Comparison of ENCODE assay signal across 1 fruit fly cellular context in the genomic region with DNA sequence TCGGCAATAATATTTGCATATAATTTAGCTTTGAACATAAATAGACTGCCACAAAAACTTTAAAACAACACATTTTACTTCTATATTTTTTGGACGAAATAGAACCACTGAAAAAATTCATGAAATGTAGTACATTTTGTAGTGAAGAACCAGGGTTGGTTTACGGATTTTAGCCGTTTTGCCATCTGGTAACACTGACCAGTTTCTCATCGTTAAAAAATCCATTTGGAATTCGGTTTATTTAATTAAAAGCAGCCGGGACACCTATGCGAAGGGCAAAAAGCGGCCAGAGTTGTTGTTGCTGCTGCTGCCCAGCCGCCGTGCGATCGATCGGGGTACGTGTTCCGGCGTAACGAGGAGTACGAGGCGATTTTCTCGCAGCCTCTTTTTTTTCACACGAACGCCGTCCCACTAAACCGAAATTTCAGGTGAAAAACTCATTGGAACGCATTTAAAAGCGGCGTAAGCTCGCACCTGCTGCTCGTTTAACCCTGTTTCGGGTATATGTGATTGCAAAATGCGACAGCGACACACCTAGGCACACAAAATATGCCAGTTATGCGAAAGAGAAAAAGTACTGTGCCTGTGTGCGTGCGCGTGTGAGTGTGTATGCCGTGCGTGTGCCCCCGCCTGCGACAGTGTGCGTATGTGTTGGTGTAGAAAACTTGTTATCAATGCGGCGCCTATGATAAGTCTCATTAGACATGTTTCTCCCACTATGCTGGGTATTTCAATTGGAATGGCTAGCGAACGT.
TF ChIP-seq lines count a peak whose summit lies in the region.

Liprin-alpha (plus strand) TSS at position 154 of the 754 bp plus-strand sequence.

TF ChIP-seq in whole organism, embryonic, 481 proteins besides CTCF, POLR2A, EP300 and RAD21 (continued from another document):
- TF ChIP-seq Optix (GFP tag; IDR thresholded peaks at IDR 0.05; lab: Robert Waterston, UW) (no peak), CG8478 (optimal IDR thresholded peaks at IDR 0.05; lab: Kevin White, UChicago) (peak; percentile 88), CG11456 (GFP tag; IDR thresholded peaks at IDR 0.05; lab: Robert Waterston, UW) (no peak), row (GFP tag; IDR thresholded peaks at IDR 0.05; lab: Robert Waterston, UW) (no peak), amos (GFP tag; IDR thresholded peaks at IDR 0.05; lab: Robert Waterston, UW; ENCODE audit: partially characterized antibody) (no peak), Ravus (GFP tag; IDR thresholded peaks at IDR 0.05; lab: Robert Waterston, UW) (no peak), CG14667 (GFP tag; IDR thresholded peaks at IDR 0.05; lab: Robert Waterston, UW) (no peak), dmrt99B (tag; optimal IDR thresholded peaks at IDR 0.05; lab: Kevin White, UChicago) (no peak), CG9609 (GFP tag; optimal IDR thresholded peaks at IDR 0.05; lab: Kevin White, UChicago) (no peak), pan (optimal IDR thresholded peaks at IDR 0.05; lab: Kevin White, UChicago) (no peak), pan (GFP tag; optimal IDR thresholded peaks at IDR 0.05 in 1 of 2, IDR thresholded peaks at IDR 0.05 in 1 of 2) (no peak), zen (tag; optimal IDR thresholded peaks at IDR 0.05; lab: Kevin White, UChicago) (peak; percentile 16), slp2 (GFP tag; optimal IDR thresholded peaks at IDR 0.05; lab: Kevin White, UChicago) (no peak), BEAF-32 (GFP tag; optimal IDR thresholded peaks at IDR 0.05; lab: Kevin White, UChicago) (no peak), CG8944 (GFP tag; optimal IDR thresholded peaks at IDR 0.05; lab: Kevin White, UChicago) (no peak), usp (GFP tag; optimal IDR thresholded peaks at IDR 0.05; lab: Kevin White, UChicago) (no peak), CG15011 (GFP tag; optimal IDR thresholded peaks at IDR 0.05; lab: Kevin White, UChicago) (no peak), CHES-1-like (GFP tag; optimal IDR thresholded peaks at IDR 0.05; lab: Kevin White, UChicago) (no peak), corto (GFP tag; optimal IDR thresholded peaks at IDR 0.05; lab: Kevin White, UChicago) (no peak), CG18764 (GFP tag; optimal IDR thresholded peaks at IDR 0.05; lab: Kevin White, UChicago) (no peak), CG6654 (GFP tag; optimal IDR thresholded peaks at IDR 0.05; lab: Kevin White, UChicago) (no peak), Nf-YC (tag; optimal IDR thresholded peaks at IDR 0.05; lab: Kevin White, UChicago) (no peak), aop (GFP tag; IDR thresholded peaks at IDR 0.05; lab: Robert Waterston, UW) (no peak), zfh1 (GFP tag; IDR thresholded peaks at IDR 0.05; lab: Robert Waterston, UW) (no peak), vnd (GFP tag; IDR thresholded peaks at IDR 0.05; lab: Robert Waterston, UW; ENCODE audit: partially characterized antibody) (no peak), CG31441 (GFP tag; IDR thresholded peaks at IDR 0.05; lab: Robert Waterston, UW) (no peak), rib (GFP tag; IDR thresholded peaks at IDR 0.05; lab: Robert Waterston, UW) (0 out of 2 replicates have a peak, but pooled peaks have one; percentile 33), ato (GFP tag; IDR thresholded peaks at IDR 0.05; lab: Robert Waterston, UW; ENCODE audit: partially characterized antibody) (0 out of 2 replicates have a peak, but pooled peaks have one; percentile 19), caup (GFP tag; optimal IDR thresholded peaks at IDR 0.05; lab: Kevin White, UChicago; ENCODE audit: severe bottlenecking) (no peak), chm (GFP tag; IDR thresholded peaks at IDR 0.05; lab: Robert Waterston, UW) (peak; percentile 56; the same call in 1 of the 2 replicates), lola (GFP tag; optimal IDR thresholded peaks at IDR 0.05; lab: Kevin White, UChicago) (peak in 1 of 3 experiments; percentile 66), lab (GFP tag; optimal IDR thresholded peaks at IDR 0.05; lab: Kevin White, UChicago) (no peak), ttk (GFP tag; IDR thresholded peaks at IDR 0.05; lab: Robert Waterston, UW) (no peak), Hr78 (GFP tag; optimal IDR thresholded peaks at IDR 0.05; lab: Kevin White, UChicago) (peak in 1 of 2 experiments; percentile 57), Antp (GFP tag; optimal IDR thresholded peaks at IDR 0.05; lab: Kevin White, UChicago) (no peak), CG4854 (GFP tag; optimal IDR thresholded peaks at IDR 0.05; lab: Kevin White, UChicago) (no peak), abd-A (tag; optimal IDR thresholded peaks at IDR 0.05; lab: Kevin White, UChicago) (no peak), CG31365 (tag; optimal IDR thresholded peaks at IDR 0.05; lab: Kevin White, UChicago) (no peak), Side (GFP tag; optimal IDR thresholded peaks at IDR 0.05; lab: Kevin White, UChicago) (no peak), wor (GFP tag; IDR thresholded peaks at IDR 0.05; lab: Robert Waterston, UW) (no peak), kni (GFP tag; optimal IDR thresholded peaks at IDR 0.05; lab: Kevin White, UChicago) (no peak), ftz-f1 (GFP tag; optimal IDR thresholded peaks at IDR 0.05; lab: Kevin White, UChicago) (no peak), Trl (optimal IDR thresholded peaks at IDR 0.05; lab: Kevin White, UChicago) (no peak), Trl (GFP tag; optimal IDR thresholded peaks at IDR 0.05; lab: Kevin White, UChicago) (no peak), CG9437 (GFP tag; optimal IDR thresholded peaks at IDR 0.05; lab: Kevin White, UChicago) (no peak), Mrtf (GFP tag; IDR thresholded peaks at IDR 0.05; lab: Robert Waterston, UW) (no peak), fd96Cb (tag; optimal IDR thresholded peaks at IDR 0.05; lab: Kevin White, UChicago) (no peak), GATAe (GFP tag; conservative IDR thresholded peaks at IDR 0.05; lab: Robert Waterston, UW) (peak; percentile 80), CG7839 (tag; optimal IDR thresholded peaks at IDR 0.05; lab: Kevin White, UChicago) (no peak), E2f1 (GFP tag; IDR thresholded peaks at IDR 0.05; lab: Robert Waterston, UW) (no peak), onecut (GFP tag; IDR thresholded peaks at IDR 0.05; lab: Robert Waterston, UW) (no peak), lilli (GFP tag; optimal IDR thresholded peaks at IDR 0.05; lab: Kevin White, UChicago) (no peak), vfl (GFP tag; optimal IDR thresholded peaks at IDR 0.05; lab: Kevin White, UChicago) (no peak), ind (GFP tag; optimal IDR thresholded peaks at IDR 0.05; lab: Kevin White, UChicago) (no peak), Ssrp (tag; optimal IDR thresholded peaks at IDR 0.05; lab: Kevin White, UChicago) (no peak), HLHmδ (GFP tag; optimal IDR thresholded peaks at IDR 0.05; lab: Kevin White, UChicago) (no peak), az2 (GFP tag; optimal IDR thresholded peaks at IDR 0.05; lab: Kevin White, UChicago) (no peak), hth (optimal IDR thresholded peaks at IDR 0.05; lab: Kevin White, UChicago) (no peak), Lim3 (GFP tag; IDR thresholded peaks at IDR 0.05; lab: Robert Waterston, UW) (no peak), HmgZ (tag; optimal IDR thresholded peaks at IDR 0.05; lab: Kevin White, UChicago) (peak; percentile 29), ac (GFP tag; optimal IDR thresholded peaks at IDR 0.05; lab: Kevin White, UChicago) (no peak), Fer2 (tag; optimal IDR thresholded peaks at IDR 0.05; lab: Kevin White, UChicago) (no peak), CG8388 (GFP tag; optimal IDR thresholded peaks at IDR 0.05; lab: Kevin White, UChicago) (no peak), ranshi (GFP tag; IDR thresholded peaks at IDR 0.05; lab: Robert Waterston, UW) (no peak), CG8359 (GFP tag; optimal IDR thresholded peaks at IDR 0.05; lab: Kevin White, UChicago; ENCODE audit: borderline replicate concordance) (no peak), CG18619 (GFP tag; optimal IDR thresholded peaks at IDR 0.05; lab: Kevin White, UChicago) (no peak), Neu2 (GFP tag; optimal IDR thresholded peaks at IDR 0.05; lab: Kevin White, UChicago; ENCODE audit: borderline replicate concordance) (no peak), CG13424 (tag; optimal IDR thresholded peaks at IDR 0.05; lab: Kevin White, UChicago) (no peak), Hr39 (optimal IDR thresholded peaks at IDR 0.05; lab: Kevin White, UChicago) (no peak), Sry-δ (GFP tag; optimal IDR thresholded peaks at IDR 0.05; lab: Kevin White, UChicago) (no peak), Fer1 (GFP tag; optimal IDR thresholded peaks at IDR 0.05; lab: Kevin White, UChicago) (no peak), croc (GFP tag; conservative IDR thresholded peaks at IDR 0.05; lab: Robert Waterston, UW) (no peak), CG17186 (GFP tag; optimal IDR thresholded peaks at IDR 0.05; lab: Kevin White, UChicago) (no peak), CG4360 (GFP tag; IDR thresholded peaks at IDR 0.05; lab: Robert Waterston, UW) (no peak), D (optimal IDR thresholded peaks at IDR 0.05; lab: Kevin White, UChicago) (peak; percentile 84), D (GFP tag; optimal IDR thresholded peaks at IDR 0.05; lab: Kevin White, UChicago) (no peak), CG7786 (GFP tag; optimal IDR thresholded peaks at IDR 0.05; lab: Kevin White, UChicago) (no peak), chinmo (GFP tag; IDR thresholded peaks at IDR 0.05; lab: Robert Waterston, UW; ENCODE audit: partially characterized antibody) (peak; percentile 89), Sry-β (GFP tag; optimal IDR thresholded peaks at IDR 0.05; lab: Kevin White, UChicago) (no peak), CG11247 (GFP tag; IDR thresholded peaks at IDR 0.05; lab: Robert Waterston, UW) (no peak), CG10274 (GFP tag; optimal IDR thresholded peaks at IDR 0.05; lab: Kevin White, UChicago) (no peak), lov (optimal IDR thresholded peaks at IDR 0.05; lab: Kevin White, UChicago) (no peak), lov (GFP tag; IDR thresholded peaks at IDR 0.05; lab: Robert Waterston, UW) (no peak)
